Worm (Caenorhabditis elegans) whole organism, late embryonic: Measurements from ENCODE around the gene Y73F8A.15.
"Not testable (repeated sequence)": the region's sequence is repeated elsewhere in the genome, so short reads cannot be mapped to it uniquely, and the experiment has no call there.

ENCODE experiments used
- F13H6.1 ChIP-seq: sonication (generic microtip); optimal IDR thresholded peaks from 2 replicates; lab custom pipeline; 2016; ENCODE audit warnings: missing genetic modification characterization, missing compliant biosample characterization
- ceh-14 ChIP-seq: sonication (generic microtip); optimal IDR thresholded peaks from 2 replicates; lab custom pipeline; 2016; ENCODE audit warnings: missing genotype, missing genetic modification characterization, missing compliant biosample characterization
- ceh-18 ChIP-seq: sonication (generic microtip); optimal IDR thresholded peaks from 2 replicates; lab custom pipeline; 2016; ENCODE audit warnings: missing genetic modification characterization, missing compliant biosample characterization
- ceh-24 ChIP-seq: sonication (generic microtip); optimal IDR thresholded peaks from 2 replicates; lab custom pipeline; 2016; ENCODE audit warnings: mild to moderate bottlenecking, missing genetic modification characterization, missing compliant biosample characterization
- ceh-31 ChIP-seq: sonication (generic microtip); optimal IDR thresholded peaks from 2 replicates; lab custom pipeline; 2016; ENCODE audit warnings: missing genetic modification characterization, missing compliant biosample characterization
- ceh-34 ChIP-seq: sonication (generic microtip); optimal IDR thresholded peaks from 2 replicates; lab custom pipeline; 2016; ENCODE audit warnings: mild to moderate bottlenecking, missing genetic modification characterization, missing compliant biosample characterization
- ceh-45 ChIP-seq: fragments of 200-800 bp; sonication (Bioruptor generic); IDR thresholded peaks from 2 replicates; pipeline ENCODE4 v1.3.6; 2022; ENCODE audit warnings: missing genetic modification reagents, missing genetic modification characterization, missing compliant biosample characterization
- ceh-6 ChIP-seq: fragments of 200-800 bp; sonication (Bioruptor generic); optimal IDR thresholded peaks from 2 replicates; lab custom pipeline; 2018; ENCODE audit warnings: mild to moderate bottlenecking, missing genetic modification characterization, missing compliant biosample characterization
- ceh-9 ChIP-seq: sonication (generic microtip); optimal IDR thresholded peaks from 2 replicates; lab custom pipeline; 2016; ENCODE audit warnings: mild to moderate bottlenecking, missing genetic modification characterization, inconsistent platforms, missing compliant biosample characterization
- elt-2 ChIP-seq: sonication (generic microtip); optimal IDR thresholded peaks from 2 replicates; lab custom pipeline; 2016; ENCODE audit warnings: missing genetic modification reagents, missing genetic modification characterization, missing compliant biosample characterization
- eyg-1 ChIP-seq: sonication (generic microtip); optimal IDR thresholded peaks from 2 replicates; lab custom pipeline; 2016; ENCODE audit warnings: missing genotype, missing genetic modification characterization, missing compliant biosample characterization
- fax-1 ChIP-seq: sonication (generic microtip); optimal IDR thresholded peaks from 2 replicates; lab custom pipeline; 2016; ENCODE audit warnings: missing genotype, missing genetic modification characterization, missing compliant biosample characterization
- fkh-10 ChIP-seq: fragments of 150-350 bp; optimal IDR thresholded peaks from 2 replicates; lab custom pipeline; 2014; ENCODE audit warnings: missing biosample characterization, missing genetic modification reagents, missing genetic modification characterization
- fkh-6 ChIP-seq: sonication (generic microtip); optimal IDR thresholded peaks from 2 replicates; lab custom pipeline; 2016; ENCODE audit warnings: missing genetic modification characterization, missing compliant biosample characterization
- hlh-13 ChIP-seq: fragments of 200-800 bp; sonication (Bioruptor generic); optimal IDR thresholded peaks from 2 replicates; lab custom pipeline; 2018; ENCODE audit warnings: mild to moderate bottlenecking, missing genetic modification characterization, missing compliant biosample characterization
- hlh-30 ChIP-seq: sonication (generic microtip); optimal IDR thresholded peaks from 2 replicates; lab custom pipeline; 2017; ENCODE audit warnings: antibody characterized with exemption, missing genetic modification characterization, missing compliant biosample characterization; ENCODE audit not compliant: insufficient read depth
- hlh-6 ChIP-seq: sonication (generic microtip); optimal IDR thresholded peaks from 2 replicates; lab custom pipeline; 2016; ENCODE audit warnings: missing genotype, missing genetic modification characterization, missing compliant biosample characterization
- hlh-8 ChIP-seq: sonication (generic microtip); optimal IDR thresholded peaks from 2 replicates; lab custom pipeline; 2016; ENCODE audit warnings: missing genotype, missing genetic modification characterization, missing compliant biosample characterization
- lim-6 ChIP-seq: sonication (generic microtip); optimal IDR thresholded peaks from 2 replicates; lab custom pipeline; 2016; ENCODE audit warnings: missing genetic modification characterization, missing compliant biosample characterization
- lin-11 ChIP-seq: fragments of 200-800 bp; sonication (Bioruptor generic); optimal IDR thresholded peaks from 2 replicates; lab custom pipeline; 2018; ENCODE audit warnings: mild to moderate bottlenecking, missing genetic modification characterization, missing compliant biosample characterization
- madf-2 ChIP-seq: sonication (generic microtip); optimal IDR thresholded peaks from 2 replicates; lab custom pipeline; 2017; ENCODE audit warnings: missing genetic modification characterization, missing compliant biosample characterization
- nhr-11 ChIP-seq: fragments of 150-350 bp; optimal IDR thresholded peaks from 2 replicates; lab custom pipeline; 2014; ENCODE audit warnings: missing biosample characterization, missing genetic modification characterization
- nhr-232 ChIP-seq: sonication (generic microtip); optimal IDR thresholded peaks from 2 replicates; lab custom pipeline; 2016; ENCODE audit warnings: missing genetic modification characterization, missing compliant biosample characterization
- npax-4 ChIP-seq: sonication (generic microtip); optimal IDR thresholded peaks from 2 replicates; lab custom pipeline; 2016; ENCODE audit warnings: missing genetic modification characterization, missing compliant biosample characterization
- odd-2 ChIP-seq: sonication (generic microtip); optimal IDR thresholded peaks from 2 replicates; lab custom pipeline; 2017; ENCODE audit warnings: antibody characterized with exemption, mild to moderate bottlenecking, missing genetic modification characterization, missing compliant biosample characterization
- pag-3 ChIP-seq: sonication (generic microtip); optimal IDR thresholded peaks from 2 replicates; lab custom pipeline; 2016; ENCODE audit warnings: missing compliant biosample characterization, missing genetic modification characterization, borderline replicate concordance
- pqm-1 ChIP-seq: sonication (generic microtip); optimal IDR thresholded peaks from 2 replicates; lab custom pipeline; 2016; ENCODE audit warnings: missing genetic modification characterization, missing compliant biosample characterization
- ref-2 ChIP-seq: sonication (generic microtip); optimal IDR thresholded peaks from 2 replicates; lab custom pipeline; 2016; ENCODE audit warnings: missing genetic modification characterization, missing compliant biosample characterization
- rnt-1 ChIP-seq: sonication (generic microtip); optimal IDR thresholded peaks from 2 replicates; lab custom pipeline; 2016; ENCODE audit warnings: missing genetic modification characterization, missing compliant biosample characterization
- sox-2 ChIP-seq: fragments of 200-800 bp; sonication (Bioruptor generic); IDR thresholded peaks from 2 replicates; pipeline ENCODE4 v1.3.6; 2022; ENCODE audit warnings: missing genetic modification reagents, missing genetic modification characterization, missing compliant biosample characterization
- tbx-2 ChIP-seq: sonication (generic microtip); optimal IDR thresholded peaks from 2 replicates; lab custom pipeline; 2016; ENCODE audit warnings: missing genetic modification characterization, missing compliant biosample characterization
- tbx-7 ChIP-seq: sonication (generic microtip); optimal IDR thresholded peaks from 2 replicates; lab custom pipeline; 2016; ENCODE audit warnings: missing genotype, missing genetic modification characterization, missing compliant biosample characterization
- unc-42 ChIP-seq: sonication (generic microtip); optimal IDR thresholded peaks from 2 replicates; lab custom pipeline; 2016; ENCODE audit warnings: missing genotype, missing genetic modification characterization, missing compliant biosample characterization
- unc-55 ChIP-seq: sonication (generic microtip); optimal IDR thresholded peaks from 2 replicates; lab custom pipeline; 2017; ENCODE audit warnings: missing biosample characterization, missing genetic modification reagents, missing genetic modification characterization
- unc-86 ChIP-seq: sonication (generic microtip); optimal IDR thresholded peaks from 2 replicates; lab custom pipeline; 2016; ENCODE audit warnings: missing genetic modification characterization, missing compliant biosample characterization
- zip-5 ChIP-seq: sonication (generic microtip); optimal IDR thresholded peaks from 2 replicates; lab custom pipeline; 2016; ENCODE audit warnings: missing genetic modification characterization, missing compliant biosample characterization

Gene Y73F8A.15

ce11 chrIV:15318982-15319381 is 2.4 kb upstream of the Y73F8A.15 start, which contains the start of gene Y73F8A.14:
TSS of gene Y73F8A.14 (minus strand) at chrIV:15319082.
- not testable (repeated sequence) for TF ChIP-seq sox-2 (GFP tag; lab: Robert Waterston, UW); nhr-232; ceh-9 (tag; lab: Kevin White, UChicago)

ce11 chrIV:15323593-15323992 is 2.2 kb downstream of the Y73F8A.15 start, which contains the start of gene tbx-39:
TSS of gene tbx-39 (plus strand) at chrIV:15323893.
- TF ChIP-seq ceh-34 (tag; lab: Kevin White, UChicago) (no peak), fkh-6 (tag; lab: Kevin White, UChicago) (no peak), elt-2 (tag; lab: Kevin White, UChicago) (no peak), fax-1 (tag; lab: Kevin White, UChicago) (no peak), pqm-1 (tag; lab: Kevin White, UChicago) (no peak), npax-4 (no peak), odd-2 (no peak), fkh-10 (GFP tag; lab: Kevin White, UChicago) (no peak), pag-3 (tag; lab: Kevin White, UChicago) (no peak), sox-2 (GFP tag; lab: Robert Waterston, UW) (no peak), lim-6 (tag; lab: Kevin White, UChicago) (no peak), ceh-45 (GFP tag; lab: Robert Waterston, UW) (no peak), hlh-30 (tag; lab: Kevin White, UChicago) (no peak), F13H6.1 (tag; lab: Kevin White, UChicago) (no peak), tbx-7 (tag; lab: Kevin White, UChicago) (no peak), ref-2 (tag; lab: Kevin White, UChicago) (no peak), hlh-6 (tag; lab: Kevin White, UChicago) (no peak)

ce11 chrIV:15328092-15328491 is 6.7 kb downstream of the Y73F8A.15 start, which contains the start of gene tbx-40:
TSS of gene tbx-40 (minus strand) at chrIV:15328192.
- TF ChIP-seq ceh-24 (tag; lab: Kevin White, UChicago) (no peak), ceh-14 (tag; lab: Kevin White, UChicago) (no peak), hlh-6 (tag; lab: Kevin White, UChicago) (no peak), hlh-13 (GFP tag; lab: Kevin White, UChicago) (no peak), F13H6.1 (tag; lab: Kevin White, UChicago) (no peak), unc-42 (tag; lab: Kevin White, UChicago) (no peak), eyg-1 (tag; lab: Kevin White, UChicago) (no peak), ceh-31 (no peak), zip-5 (no peak)
- TF ChIP-seq, all 69 proteins: peak for 0

ce11 chrIV:15336778-15337177 is 15.4 kb downstream of the Y73F8A.15 start, which contains the start of gene irld-59:
TSS of gene irld-59 (plus strand) at chrIV:15337078.
- TF ChIP-seq nhr-11 (tag; lab: Kevin White, UChicago) (no peak), pag-3 (tag; lab: Kevin White, UChicago) (no peak), tbx-2 (no peak), ceh-6 (GFP tag; lab: Kevin White, UChicago) (no peak), sox-2 (GFP tag; lab: Robert Waterston, UW) (no peak), ceh-18 (tag; lab: Kevin White, UChicago) (no peak), unc-86 (tag; lab: Kevin White, UChicago) (no peak), fkh-6 (tag; lab: Kevin White, UChicago) (no peak), ref-2 (tag; lab: Kevin White, UChicago) (no peak), hlh-8 (tag; lab: Kevin White, UChicago) (no peak), odd-2 (no peak), eyg-1 (tag; lab: Kevin White, UChicago) (no peak), unc-55 (GFP tag; lab: Kevin White, UChicago) (no peak), madf-2 (no peak), rnt-1 (tag; lab: Kevin White, UChicago) (no peak), lin-11 (tag; lab: Kevin White, UChicago) (no peak)
